Worm (Caenorhabditis elegans) whole organism, young adult: ENCODE results near the gene F41G3.5.

Source experiments
- B0019.2 ChIP-seq: fragments of 200-800 bp; sonication (Bioruptor generic); conservative IDR thresholded peaks from 2 replicates; pipeline ENCODE4 v1.3.6; 2022; ENCODE audit warnings: missing genetic modification reagents, missing genetic modification characterization, missing compliant biosample characterization
- B0035.1 ChIP-seq: sonication (generic microtip); optimal IDR thresholded peaks from 2 replicates; lab custom pipeline; 2016; ENCODE audit warnings: missing genetic modification characterization, mild to moderate bottlenecking, missing compliant biosample characterization, missing genotype, missing genetic modification reagents
- C06A6.2 ChIP-seq: fragments of 200-800 bp; sonication (Bioruptor generic); conservative IDR thresholded peaks from 2 replicates; pipeline ENCODE4 v1.3.6; 2022; ENCODE audit warnings: missing genetic modification characterization, missing compliant biosample characterization
- F10E7.11 ChIP-seq: sonication (generic microtip); optimal IDR thresholded peaks from 2 replicates; lab custom pipeline; 2017; ENCODE audit warnings: mild to moderate bottlenecking, missing genetic modification characterization, moderate library complexity, missing compliant biosample characterization
- F22D6.2 ChIP-seq: sonication (generic microtip); optimal IDR thresholded peaks from 2 replicates; lab custom pipeline; 2016; ENCODE audit warnings: mild to moderate bottlenecking, missing genetic modification characterization, missing compliant biosample characterization
- K12H6.12 ChIP-seq: fragments of 200-800 bp; sonication (Bioruptor generic); optimal IDR thresholded peaks from 2 replicates; lab custom pipeline; 2018; ENCODE audit warnings: mild to moderate bottlenecking, missing genetic modification characterization, missing compliant biosample characterization
- T26A5.8 ChIP-seq: sonication (generic microtip); optimal IDR thresholded peaks from 2 replicates; lab custom pipeline; 2016; ENCODE audit warnings: missing genetic modification characterization, missing compliant biosample characterization
- Y53F4B.3 ChIP-seq: fragments of 200-800 bp; sonication (Bioruptor generic); IDR thresholded peaks from 2 replicates; pipeline ENCODE4 v1.3.6; 2022; ENCODE audit warnings: missing genetic modification reagents, missing genetic modification characterization, missing compliant biosample characterization
- Y53G8AR.9 ChIP-seq: fragments of 200-800 bp; sonication (Bioruptor generic); conservative IDR thresholded peaks from 2 replicates; pipeline ENCODE4 v1.3.6; 2022; ENCODE audit warnings: missing genetic modification reagents, missing genetic modification characterization, missing compliant biosample characterization
- Y67H2A.10 ChIP-seq: fragments of 200-800 bp; sonication (Bioruptor generic); conservative IDR thresholded peaks from 2 replicates; pipeline ENCODE4 v1.3.6; 2022; ENCODE audit warnings: missing genetic modification reagents, missing genetic modification characterization, missing compliant biosample characterization
- Y79H2A.3 ChIP-seq: fragments of 200-800 bp; sonication (Bioruptor generic); conservative IDR thresholded peaks from 2 replicates; pipeline ENCODE4 v1.3.6; 2022; ENCODE audit warnings: missing genetic modification reagents, missing genetic modification characterization, missing compliant biosample characterization
- ZK185.1 ChIP-seq: sonication (generic microtip); optimal IDR thresholded peaks from 2 replicates; lab custom pipeline; 2016; ENCODE audit warnings: mild to moderate bottlenecking, missing genetic modification characterization, missing compliant biosample characterization; ENCODE audit not compliant: poor library complexity, severe bottlenecking
- akir-1 ChIP-seq: fragments of 200-800 bp; sonication (Bioruptor generic); optimal IDR thresholded peaks from 2 replicates; lab custom pipeline; 2018; ENCODE audit warnings: mild to moderate bottlenecking, missing genetic modification characterization, moderate library complexity, missing compliant biosample characterization
- aptf-3 ChIP-seq: fragments of 200-800 bp; sonication (Bioruptor generic); IDR thresholded peaks from 2 replicates; pipeline ENCODE4 v1.3.6; 2022; ENCODE audit warnings: missing genetic modification characterization, missing compliant biosample characterization
- atf-7 ChIP-seq: sonication (generic microtip); optimal IDR thresholded peaks from 2 replicates; lab custom pipeline; 2017; ENCODE audit warnings: mild to moderate bottlenecking, missing genetic modification characterization, missing compliant biosample characterization
- athp-1 ChIP-seq: sonication (generic microtip); optimal IDR thresholded peaks from 2 replicates; lab custom pipeline; 2017; ENCODE audit warnings: mild to moderate bottlenecking, missing genetic modification characterization, missing compliant biosample characterization
- cebp-2 ChIP-seq: fragments of 200-800 bp; sonication (Bioruptor generic); IDR thresholded peaks from 2 replicates; pipeline ENCODE4 v1.3.6; 2022; ENCODE audit warnings: missing genetic modification characterization, missing compliant biosample characterization
- ceh-27 ChIP-seq: fragments of 200-800 bp; sonication (Bioruptor generic); optimal IDR thresholded peaks from 2 replicates; lab custom pipeline; 2018; ENCODE audit warnings: mild to moderate bottlenecking, missing genetic modification characterization, moderate library complexity, missing compliant biosample characterization
- ceh-40 ChIP-seq: fragments of 200-800 bp; sonication (Bioruptor generic); IDR thresholded peaks from 2 replicates; pipeline ENCODE4 v1.3.6; 2022; ENCODE audit warnings: missing genetic modification characterization, missing compliant biosample characterization
- ceh-58 ChIP-seq: fragments of 200-800 bp; sonication (Bioruptor generic); IDR thresholded peaks from 2 replicates; pipeline ENCODE4 v1.3.6; 2022; ENCODE audit warnings: missing genetic modification characterization, missing compliant biosample characterization
- ceh-79 ChIP-seq: sonication (generic microtip); optimal IDR thresholded peaks from 2 replicates; lab custom pipeline; 2017; ENCODE audit warnings: mild to moderate bottlenecking, missing genetic modification characterization, missing compliant biosample characterization
- dpff-1 ChIP-seq: sonication (generic microtip); optimal IDR thresholded peaks from 2 replicates; lab custom pipeline; 2017; ENCODE audit warnings: mild to moderate bottlenecking, missing genetic modification characterization, missing compliant biosample characterization
- efl-1 ChIP-seq: fragments of 150-350 bp; optimal IDR thresholded peaks from 2 replicates; lab custom pipeline; 2014; ENCODE audit warnings: missing biosample characterization, missing genetic modification reagents, missing genetic modification characterization
- egl-18 ChIP-seq: fragments of 200-800 bp; sonication (Bioruptor generic); IDR thresholded peaks from 2 replicates; pipeline ENCODE4 v1.3.6; 2022; ENCODE audit warnings: missing genetic modification reagents, missing genetic modification characterization, missing compliant biosample characterization
- ets-4 ChIP-seq: fragments of 200-800 bp; sonication (Bioruptor generic); optimal IDR thresholded peaks from 2 replicates; lab custom pipeline; 2018; ENCODE audit warnings: mild to moderate bottlenecking, missing genetic modification characterization, missing compliant biosample characterization
- hsf-1 ChIP-seq: fragments of 200-800 bp; sonication (Bioruptor generic); IDR thresholded peaks from 2 replicates; pipeline ENCODE4 v1.3.6; 2022; ENCODE audit warnings: missing genetic modification reagents, missing genetic modification characterization, missing compliant biosample characterization
- let-526 ChIP-seq: fragments of 200-800 bp; sonication (Bioruptor generic); IDR thresholded peaks from 2 replicates; pipeline ENCODE4 v1.3.6; 2022; ENCODE audit warnings: missing genetic modification reagents, missing genetic modification characterization, missing compliant biosample characterization
- lin-35 ChIP-seq, 3 experiments: fragments of 150-350 bp in 2 of 3; sonication (generic microtip) in 1 of 3; optimal IDR thresholded peaks; 2 replicates each; lab custom pipeline; 2014 to 2018; ENCODE audit warnings: missing biosample characterization in 3 of 3, missing genetic modification characterization in 3 of 3, missing genetic modification reagents in 3 of 3
- lin-54 ChIP-seq: fragments of 200-800 bp; sonication (Bioruptor generic); optimal IDR thresholded peaks from 2 replicates; lab custom pipeline; 2018; ENCODE audit warnings: mild to moderate bottlenecking, missing genetic modification characterization, missing compliant biosample characterization
- lir-1 ChIP-seq: fragments of 200-800 bp; sonication (Bioruptor generic); conservative IDR thresholded peaks from 2 replicates; pipeline ENCODE4 v1.3.6; 2022; ENCODE audit warnings: missing genetic modification reagents, missing genetic modification characterization, missing compliant biosample characterization
- lsl-1 ChIP-seq: fragments of 200-800 bp; sonication (Bioruptor generic); optimal IDR thresholded peaks from 2 replicates; lab custom pipeline; 2018; ENCODE audit warnings: mild to moderate bottlenecking, missing genetic modification characterization, moderate library complexity, missing compliant biosample characterization
- lsy-27 ChIP-seq: sonication (generic microtip); optimal IDR thresholded peaks from 2 replicates; lab custom pipeline; 2017; ENCODE audit warnings: missing genetic modification characterization, mild to moderate bottlenecking, missing compliant biosample characterization, antibody characterized with exemption, missing genotype, borderline replicate concordance; ENCODE audit not compliant: insufficient read depth
- mcd-1 ChIP-seq: fragments of 200-800 bp; sonication (Bioruptor generic); IDR thresholded peaks from 2 replicates; pipeline ENCODE4 v1.3.6; 2022; ENCODE audit warnings: missing genetic modification reagents, missing genetic modification characterization, missing compliant biosample characterization
- mes-4 ChIP-seq: sonication (generic microtip); optimal IDR thresholded peaks from 2 replicates; lab custom pipeline; 2016; ENCODE audit warnings: missing genotype, missing genetic modification characterization, missing compliant biosample characterization
- nhr-120 ChIP-seq: fragments of 200-800 bp; sonication (Bioruptor generic); IDR thresholded peaks from 2 replicates; pipeline ENCODE4 v1.3.6; 2022; ENCODE audit warnings: missing genetic modification characterization, missing compliant biosample characterization
- nhr-179 ChIP-seq: sonication (generic microtip); optimal IDR thresholded peaks from 2 replicates; lab custom pipeline; 2016; ENCODE audit warnings: mild to moderate bottlenecking, missing genetic modification characterization, missing compliant biosample characterization
- nhr-80 ChIP-seq: sonication (generic microtip); optimal IDR thresholded peaks from 2 replicates; lab custom pipeline; 2016; ENCODE audit warnings: missing genetic modification characterization, missing compliant biosample characterization
- nhr-90 ChIP-seq: sonication (generic microtip); optimal IDR thresholded peaks from 2 replicates; lab custom pipeline; 2016; ENCODE audit warnings: missing genotype, mild to moderate bottlenecking, missing genetic modification characterization, missing compliant biosample characterization
- pbrm-1 ChIP-seq: fragments of 200-800 bp; sonication (Bioruptor generic); IDR thresholded peaks from 2 replicates; pipeline ENCODE4 v1.3.6; 2022; ENCODE audit warnings: missing genetic modification reagents, missing genetic modification characterization, missing compliant biosample characterization
- repo-1 ChIP-seq: sonication (generic microtip); optimal IDR thresholded peaks from 2 replicates; lab custom pipeline; 2017; ENCODE audit warnings: mild to moderate bottlenecking, missing genetic modification characterization, missing compliant biosample characterization
- snpc-1.1 ChIP-seq: sonication (generic microtip); optimal IDR thresholded peaks from 2 replicates; lab custom pipeline; 2017; ENCODE audit warnings: missing genetic modification characterization, mild to moderate bottlenecking, missing compliant biosample characterization, antibody characterized with exemption, moderate library complexity, missing genotype, missing genetic modification reagents; ENCODE audit not compliant: insufficient read depth
- snpc-3.4 ChIP-seq: sonication (generic microtip); optimal IDR thresholded peaks from 2 replicates; lab custom pipeline; 2017; ENCODE audit warnings: missing genetic modification characterization, mild to moderate bottlenecking, missing compliant biosample characterization, antibody characterized with exemption, moderate library complexity, missing genotype, missing genetic modification reagents
- snpc-4 ChIP-seq, 5 experiments: fragments of 150-350 bp in 1 of 5; sonication (generic microtip) in 4 of 5; optimal IDR thresholded peaks; 2 replicates each; lab custom pipeline; 2014 to 2018; ENCODE audit warnings: missing genetic modification characterization in 5 of 5, missing biosample characterization in 3 of 5, antibody characterized with exemption in 2 of 5, mild to moderate bottlenecking in 2 of 5, missing compliant biosample characterization in 2 of 5, missing genotype in 2 of 5, moderate library complexity in 2 of 5, missing genetic modification reagents in 1 of 5
- tbx-9 ChIP-seq: sonication (generic microtip); optimal IDR thresholded peaks from 2 replicates; lab custom pipeline; 2016; ENCODE audit warnings: borderline replicate concordance, missing genetic modification characterization, inconsistent platforms, missing compliant biosample characterization
- zim-3 ChIP-seq: sonication (generic microtip); optimal IDR thresholded peaks from 2 replicates; lab custom pipeline; 2017; ENCODE audit warnings: mild to moderate bottlenecking, missing genetic modification characterization, moderate library complexity, missing compliant biosample characterization
- ztf-18 ChIP-seq: sonication (generic microtip); optimal IDR thresholded peaks from 2 replicates; lab custom pipeline; 2016; ENCODE audit warnings: missing genotype, mild to moderate bottlenecking, missing genetic modification characterization, missing compliant biosample characterization
- ztf-22 ChIP-seq: fragments of 200-800 bp; sonication (Bioruptor generic); optimal IDR thresholded peaks from 2 replicates; lab custom pipeline; 2018; ENCODE audit warnings: mild to moderate bottlenecking, missing genetic modification characterization, moderate library complexity, missing compliant biosample characterization
- ztf-6 ChIP-seq: fragments of 200-800 bp; sonication (Bioruptor generic); IDR thresholded peaks from 2 replicates; pipeline ENCODE4 v1.3.6; 2022; ENCODE audit warnings: missing genetic modification reagents, missing genetic modification characterization, missing compliant biosample characterization

The F41G3.5 gene

ce11 chrII:6782738-6783163, 36.2 kb downstream of the F41G3.5 start (continued):
- TF ChIP-seq ztf-22 (no peak), snpc-3.4 (tag; lab: Kevin White, UChicago) (no peak), F22D6.2 (tag; lab: Kevin White, UChicago) (no peak), Y53F4B.3 (GFP tag; lab: Robert Waterston, UW) (no peak), ztf-6 (GFP tag; lab: Robert Waterston, UW) (no peak), athp-1 (tag; lab: Kevin White, UChicago) (no peak), Y67H2A.10 (GFP tag; lab: Robert Waterston, UW) (0 out of 2 replicates have a peak, but pooled peaks have one; percentile 58), ceh-27 (peak; percentile 76), mes-4 (tag; lab: Kevin White, UChicago) (no peak), snpc-1.1 (tag; lab: Kevin White, UChicago) (no peak), lsy-27 (tag; lab: Kevin White, UChicago) (no peak), nhr-179 (tag; lab: Kevin White, UChicago) (no peak), lin-35 (GFP tag; optimal IDR thresholded peaks at IDR 0.05; lab: Kevin White, UChicago) (peak in 1 of 3 experiments; percentile 41), akir-1 (GFP tag; lab: Kevin White, UChicago) (no peak), F10E7.11 (no peak), ztf-18 (tag; lab: Kevin White, UChicago) (peak; percentile 39), repo-1 (tag; lab: Kevin White, UChicago) (no peak), B0035.1 (no peak), Y79H2A.3 (GFP tag; lab: Robert Waterston, UW) (no peak), Y53G8AR.9 (no peak), snpc-4 (GFP tag; optimal IDR thresholded peaks at IDR 0.05; lab: Kevin White, UChicago) (no peak), snpc-4 (tag; optimal IDR thresholded peaks at IDR 0.05; lab: Kevin White, UChicago) (peak in 2 of 4 experiments; percentile 12 to 22), aptf-3 (no peak), nhr-120 (GFP tag; lab: Robert Waterston, UW) (no peak), let-526 (GFP tag; lab: Robert Waterston, UW) (no peak), lir-1 (no peak), dpff-1 (tag; lab: Kevin White, UChicago) (no peak), C06A6.2 (GFP tag; lab: Robert Waterston, UW) (no peak), lin-54 (GFP tag; lab: Kevin White, UChicago) (no peak), ets-4 (no peak), zim-3 (tag; lab: Kevin White, UChicago) (no peak), tbx-9 (no peak), mcd-1 (peak; percentile 70), ZK185.1 (tag; lab: Kevin White, UChicago) (no peak), ceh-40 (GFP tag; lab: Robert Waterston, UW) (no peak), ceh-79 (no peak), pbrm-1 (GFP tag; lab: Robert Waterston, UW) (0 out of 2 replicates have a peak, but pooled peaks have one; percentile 33), nhr-90 (tag; lab: Kevin White, UChicago) (no peak), atf-7 (tag; lab: Kevin White, UChicago) (no peak), nhr-80 (tag; lab: Kevin White, UChicago) (peak; percentile 58), K12H6.12 (peak; percentile 91), egl-18 (GFP tag; lab: Robert Waterston, UW) (no peak), ceh-58 (no peak), T26A5.8 (no peak), lsl-1 (GFP tag; lab: Kevin White, UChicago) (no peak), hsf-1 (GFP tag; lab: Robert Waterston, UW) (no peak), cebp-2 (GFP tag; lab: Robert Waterston, UW) (0 out of 2 replicates have a peak, but pooled peaks have one; percentile 15), B0019.2 (no peak), efl-1 (no peak)
